Fruit fly (Drosophila melanogaster): Measurements from ENCODE around the gene CG5708.

The CG5708 gene

dm6 chr2L:10246785-10247190 lies 20.2 kb upstream of the CG5708 start, which contains the start of gene chico (continued):
- TF ChIP-seq lbe (GFP tag; optimal IDR thresholded peaks at IDR 0.05) (no peak), CG34376 (GFP tag; optimal IDR thresholded peaks at IDR 0.05) (peak; percentile 63), Trl (optimal IDR thresholded peaks at IDR 0.05) (no peak), Trl (GFP tag; optimal IDR thresholded peaks at IDR 0.05) (no peak), Poxn (GFP tag; IDR thresholded peaks at IDR 0.05) (no peak), psq (GFP tag; optimal IDR thresholded peaks at IDR 0.05) (no peak), mam (GFP tag; optimal IDR thresholded peaks at IDR 0.05) (no peak), yki (optimal IDR thresholded peaks at IDR 0.05) (no peak), Dp (GFP tag; optimal IDR thresholded peaks at IDR 0.05) (peak; percentile 73), CG4360 (GFP tag; IDR thresholded peaks at IDR 0.05) (no peak), Hey (tag; optimal IDR thresholded peaks at IDR 0.05) (no peak), dpn (GFP tag; optimal IDR thresholded peaks at IDR 0.05) (no peak), CG9727 (GFP tag; optimal IDR thresholded peaks at IDR 0.05) (no peak), jigr1 (GFP tag; IDR thresholded peaks at IDR 0.05) (no peak), ato (GFP tag; IDR thresholded peaks at IDR 0.05; ENCODE audit: partially characterized antibody) (peak; percentile 55; the same call in 1 of the 2 replicates), pros (GFP tag; optimal IDR thresholded peaks at IDR 0.05) (no peak), HLH3B (GFP tag; IDR thresholded peaks at IDR 0.05) (no peak), usp (GFP tag; optimal IDR thresholded peaks at IDR 0.05) (no peak), TFAM (GFP tag; optimal IDR thresholded peaks at IDR 0.05) (no peak), eyg (GFP tag; optimal IDR thresholded peaks at IDR 0.05) (no peak), Abd-B (GFP tag; optimal IDR thresholded peaks at IDR 0.05) (no peak), CG10209 (GFP tag; optimal IDR thresholded peaks at IDR 0.05) (no peak), MBD-R2 (GFP tag; IDR thresholded peaks at IDR 0.05) (peak; percentile 56), da (GFP tag; optimal IDR thresholded peaks at IDR 0.05) (no peak), Chrac-16 (GFP tag; optimal IDR thresholded peaks at IDR 0.05) (no peak), ewg (GFP tag; optimal IDR thresholded peaks at IDR 0.05) (no peak), CG9437 (GFP tag; optimal IDR thresholded peaks at IDR 0.05) (no peak), HLH4C (GFP tag; IDR thresholded peaks at IDR 0.05; ENCODE audit: partially characterized antibody) (peak; percentile 80), repo (GFP tag; optimal IDR thresholded peaks at IDR 0.05) (no peak), CG3726 (GFP tag; IDR thresholded peaks at IDR 0.05) (no peak), PHDP (tag; optimal IDR thresholded peaks at IDR 0.05) (no peak), CG17568 (GFP tag; optimal IDR thresholded peaks at IDR 0.05) (no peak), lola (GFP tag; optimal IDR thresholded peaks at IDR 0.05) (no peak), CG8290 (GFP tag; optimal IDR thresholded peaks at IDR 0.05) (no peak), CG8290 (tag; optimal IDR thresholded peaks at IDR 0.05) (no peak), CG18619 (GFP tag; optimal IDR thresholded peaks at IDR 0.05) (no peak), Awh (GFP tag; IDR thresholded peaks at IDR 0.05) (no peak), amos (GFP tag; IDR thresholded peaks at IDR 0.05; ENCODE audit: partially characterized antibody) (no peak; the same call in 1 of the 2 replicates), dm (GFP tag; optimal IDR thresholded peaks at IDR 0.05) (peak; percentile 48), HmgZ (tag; optimal IDR thresholded peaks at IDR 0.05) (peak; percentile 51), nmo (GFP tag; optimal IDR thresholded peaks at IDR 0.05) (peak; percentile 63), Vsx1 (GFP tag; optimal IDR thresholded peaks at IDR 0.05) (no peak), cg (GFP tag; optimal IDR thresholded peaks at IDR 0.05) (peak; percentile 15), sug (tag; optimal IDR thresholded peaks at IDR 0.05) (peak; percentile 50), Atf6 (GFP tag; IDR thresholded peaks at IDR 0.05) (0 out of 2 replicates have a peak, but pooled peaks have one; percentile 12), bbx (GFP tag; IDR thresholded peaks at IDR 0.05; ENCODE audit: partially characterized antibody) (peak; percentile 74), so (GFP tag; IDR thresholded peaks at IDR 0.05) (no peak; the same call in 2 of the 3 replicates), btn (GFP tag; optimal IDR thresholded peaks at IDR 0.05) (no peak), luna (GFP tag; optimal IDR thresholded peaks at IDR 0.05) (no peak), gt (GFP tag; IDR thresholded peaks at IDR 0.05) (no peak), disco-r (GFP tag; optimal IDR thresholded peaks at IDR 0.05) (no peak), mirr (GFP tag; optimal IDR thresholded peaks at IDR 0.05) (no peak)

Measured in whole organism, embryonic.